Fruit fly (Drosophila melanogaster) whole organism, embryonic: ENCODE measurements around the gene Vha68-1.

Experiments
- Adf1 ChIP-seq: fragments of 200-800 bp; sonication (Bioruptor generic); IDR thresholded peaks from 2 replicates; pipeline ENCODE4 v1.3.6; 2022; ENCODE audit warnings: missing biosample characterization, missing genetic modification characterization
- BtbVII ChIP-seq: fragments of 200-800 bp; sonication (Bioruptor generic); optimal IDR thresholded peaks from 3 replicates; lab custom pipeline; 2017; ENCODE audit warnings: missing biosample characterization, mild to moderate bottlenecking, missing genetic modification characterization
- CG10366 ChIP-seq: fragments of 200-800 bp; sonication (Bioruptor generic); IDR thresholded peaks from 2 replicates; pipeline ENCODE4 v1.3.6; 2022; ENCODE audit warnings: missing biosample characterization, missing genetic modification characterization
- CG1233 ChIP-seq: fragments of 200-800 bp; sonication (Bioruptor generic); optimal IDR thresholded peaks from 4 replicates; lab custom pipeline; 2018; ENCODE audit warnings: missing biosample characterization, mild to moderate bottlenecking, missing genetic modification characterization
- CG12391 ChIP-seq: fragments of 200-800 bp; sonication (Bioruptor generic); optimal IDR thresholded peaks from 3 replicates; lab custom pipeline; 2018; ENCODE audit warnings: missing biosample characterization, mild to moderate bottlenecking, missing genetic modification characterization, moderate library complexity
- CG12659 ChIP-seq: fragments of 200-800 bp; sonication (Bioruptor generic); optimal IDR thresholded peaks from 3 replicates; lab custom pipeline; 2017; ENCODE audit warnings: mild to moderate bottlenecking, missing biosample characterization, missing genetic modification reagents, missing genetic modification characterization
- CG12769 ChIP-seq: fragments of 200-800 bp; sonication (Bioruptor generic); optimal IDR thresholded peaks from 2 replicates; lab custom pipeline; 2019; ENCODE audit warnings: missing biosample characterization, mild to moderate bottlenecking, missing genetic modification characterization, moderate library complexity
- CG13424 ChIP-seq: fragments of 200-800 bp; sonication (Bioruptor generic); optimal IDR thresholded peaks from 2 replicates; lab custom pipeline; 2019; ENCODE audit warnings: missing biosample characterization, mild to moderate bottlenecking, missing genetic modification characterization, moderate library complexity
- CG14050 ChIP-seq: fragments of 200-800 bp; sonication (Bioruptor generic); IDR thresholded peaks from 3 replicates; pipeline ENCODE4 v1.3.6; 2022; ENCODE audit warnings: missing biosample characterization, missing genetic modification characterization
- CG1602 ChIP-seq: fragments of 200-800 bp; sonication (Bioruptor generic); optimal IDR thresholded peaks from 3 replicates; lab custom pipeline; 2016; ENCODE audit warnings: missing biosample characterization, missing genetic modification characterization
- CG18262 ChIP-seq: fragments of 200-800 bp; optimal IDR thresholded peaks from 3 replicates; lab custom pipeline; 2019; ENCODE audit warnings: missing biosample characterization, mild to moderate bottlenecking, missing genetic modification characterization, moderate library complexity
- CG2120 ChIP-seq: fragments of 200-800 bp; sonication (Bioruptor generic); optimal IDR thresholded peaks from 3 replicates; lab custom pipeline; 2016; ENCODE audit warnings: missing biosample characterization, missing genetic modification characterization
- CG31388 ChIP-seq: fragments of 200-800 bp; sonication (Bioruptor generic); optimal IDR thresholded peaks from 2 replicates; lab custom pipeline; 2016; ENCODE audit warnings: missing biosample characterization, missing genetic modification characterization
- CG4328 ChIP-seq: fragments of 200-800 bp; sonication (Bioruptor generic); optimal IDR thresholded peaks from 3 replicates; lab custom pipeline; 2017; ENCODE audit warnings: missing biosample characterization, missing genetic modification reagents, missing genetic modification characterization
- CG4360 ChIP-seq: fragments of 200-800 bp; sonication (Bioruptor generic); IDR thresholded peaks from 2 replicates; pipeline ENCODE4 v1.3.6; 2022; ENCODE audit warnings: missing biosample characterization, missing genetic modification characterization
- CG4707 ChIP-seq: fragments of 200-800 bp; sonication (Bioruptor generic); optimal IDR thresholded peaks from 2 replicates; lab custom pipeline; 2018; ENCODE audit warnings: missing biosample characterization, mild to moderate bottlenecking, missing genetic modification characterization, moderate library complexity
- CG7271 ChIP-seq: fragments of 200-800 bp; sonication (Bioruptor generic); optimal IDR thresholded peaks from 2 replicates; lab custom pipeline; 2018; ENCODE audit warnings: missing biosample characterization, mild to moderate bottlenecking, missing genetic modification characterization, moderate library complexity
- CG7745 ChIP-seq: fragments of 200-800 bp; sonication (Bioruptor generic); optimal IDR thresholded peaks from 2 replicates; lab custom pipeline; 2018; ENCODE audit warnings: missing biosample characterization, mild to moderate bottlenecking, missing genetic modification characterization, moderate library complexity
- CG9609 ChIP-seq: fragments of 200-800 bp; sonication (Bioruptor generic); optimal IDR thresholded peaks from 3 replicates; lab custom pipeline; 2016; ENCODE audit warnings: missing biosample characterization, missing genetic modification characterization
- CrebB ChIP-seq: fragments of 200-800 bp; sonication (Bioruptor generic); optimal IDR thresholded peaks from 3 replicates; lab custom pipeline; 2018; ENCODE audit warnings: missing biosample characterization, mild to moderate bottlenecking, missing genetic modification characterization
- D ChIP-seq, 2 experiments: fragments of 200-800 bp in 1 of 2; fragments of >200 bp in 1 of 2; sonication (Bioruptor generic) in 1 of 2; optimal IDR thresholded peaks; 2 replicates in 1 of 2; 3 replicates in 1 of 2; lab custom pipeline; 2017; ENCODE audit warnings: mild to moderate bottlenecking in 1 of 2, missing biosample characterization in 1 of 2, missing genetic modification characterization in 1 of 2, missing genetic modification reagents in 1 of 2
- Dll ChIP-seq: fragments of 200-800 bp; sonication (Bioruptor generic); IDR thresholded peaks from 4 replicates; pipeline ENCODE4 v1.3.6; 2022; ENCODE audit warnings: missing biosample characterization, missing genetic modification characterization; ENCODE audit not compliant: partially characterized antibody
- H2.0 ChIP-seq: fragments of 200-800 bp; sonication (Bioruptor generic); IDR thresholded peaks from 2 replicates; pipeline ENCODE4 v1.3.6; 2022; ENCODE audit warnings: missing biosample characterization, missing genetic modification characterization
- Hey ChIP-seq: fragments of 200-800 bp; sonication (Bioruptor generic); optimal IDR thresholded peaks from 3 replicates; lab custom pipeline; 2018; ENCODE audit warnings: missing biosample characterization, mild to moderate bottlenecking, missing genetic modification characterization
- Lhr ChIP-seq: fragments of 200-800 bp; sonication (Bioruptor generic); optimal IDR thresholded peaks from 3 replicates; lab custom pipeline; 2017; ENCODE audit warnings: mild to moderate bottlenecking, missing biosample characterization, missing genetic modification reagents, missing genetic modification characterization
- Lim3 ChIP-seq: fragments of 200-800 bp; sonication (Bioruptor generic); IDR thresholded peaks from 2 replicates; pipeline ENCODE4 v1.3.6; 2022; ENCODE audit warnings: missing biosample characterization, missing genetic modification characterization
- MESR4 ChIP-seq: fragments of 200-800 bp; sonication (Bioruptor generic); optimal IDR thresholded peaks from 2 replicates; lab custom pipeline; 2018; ENCODE audit warnings: missing biosample characterization, mild to moderate bottlenecking, missing genetic modification characterization, moderate library complexity
- NFAT ChIP-seq: fragments of 200-800 bp; sonication (Bioruptor generic); IDR thresholded peaks from 2 replicates; pipeline ENCODE4 v1.3.6; 2022; ENCODE audit warnings: missing biosample characterization, missing genetic modification characterization
- Nf-YC ChIP-seq: fragments of 200-800 bp; optimal IDR thresholded peaks from 3 replicates; lab custom pipeline; 2019; ENCODE audit warnings: missing biosample characterization, mild to moderate bottlenecking, missing genetic modification characterization, moderate library complexity
- Poxn ChIP-seq: fragments of 200-800 bp; sonication (Bioruptor generic); IDR thresholded peaks from 2 replicates; pipeline ENCODE4 v1.3.6; 2022; ENCODE audit warnings: missing biosample characterization, missing genetic modification characterization
- Trl ChIP-seq, 3 experiments: fragments of >200 bp in 2 of 3; fragments of 200-800 bp in 1 of 3; sonication (Bioruptor generic) in 1 of 3; optimal IDR thresholded peaks; 2 replicates in 1 of 3; 3 replicates in 2 of 3; lab custom pipeline; 2016 to 2017; ENCODE audit warnings: missing biosample characterization in 1 of 3, missing genetic modification characterization in 1 of 3
- bcd ChIP-seq: fragments of 200-800 bp; sonication (Bioruptor generic); optimal IDR thresholded peaks from 2 replicates; lab custom pipeline; 2017; ENCODE audit warnings: missing biosample characterization, mild to moderate bottlenecking, missing genetic modification characterization
- eyg ChIP-seq: fragments of 200-800 bp; sonication (Bioruptor generic); optimal IDR thresholded peaks from 3 replicates; lab custom pipeline; 2016; ENCODE audit warnings: missing biosample characterization, missing genetic modification characterization
- fd3F ChIP-seq: fragments of 200-800 bp; sonication (Bioruptor generic); optimal IDR thresholded peaks from 2 replicates; lab custom pipeline; 2018; ENCODE audit warnings: missing biosample characterization, mild to moderate bottlenecking, missing genetic modification characterization, moderate library complexity
- fru ChIP-seq: fragments of >200 bp; optimal IDR thresholded peaks from 2 replicates; lab custom pipeline; 2017
- klu ChIP-seq: fragments of 200-800 bp; sonication (Bioruptor generic); IDR thresholded peaks from 2 replicates; pipeline ENCODE4 v1.3.6; 2022; ENCODE audit warnings: missing biosample characterization, missing genetic modification characterization
- mld ChIP-seq: fragments of 200-800 bp; sonication (Bioruptor generic); IDR thresholded peaks from 3 replicates; pipeline ENCODE4 v1.3.6; 2022; ENCODE audit warnings: missing biosample characterization, missing genetic modification characterization; ENCODE audit not compliant: partially characterized antibody
- nerfin-1 ChIP-seq: fragments of 200-800 bp; sonication (Bioruptor generic); optimal IDR thresholded peaks from 3 replicates; lab custom pipeline; 2019; ENCODE audit warnings: missing biosample characterization, mild to moderate bottlenecking, missing genetic modification characterization, moderate library complexity
- odd ChIP-seq: fragments of 200-800 bp; sonication (Bioruptor generic); optimal IDR thresholded peaks from 2 replicates; lab custom pipeline; 2017; ENCODE audit warnings: missing biosample characterization, mild to moderate bottlenecking, missing genetic modification characterization
- org-1 ChIP-seq: fragments of 200-800 bp; sonication (Bioruptor generic); optimal IDR thresholded peaks from 2 replicates; lab custom pipeline; 2017; ENCODE audit warnings: missing biosample characterization, missing genetic modification characterization
- ro ChIP-seq: fragments of 200-800 bp; sonication (Bioruptor generic); IDR thresholded peaks from 2 replicates; pipeline ENCODE4 v1.3.6; 2022; ENCODE audit warnings: missing biosample characterization, missing genetic modification characterization
- run ChIP-seq: fragments of 200-800 bp; sonication (Bioruptor generic); optimal IDR thresholded peaks from 3 replicates; lab custom pipeline; 2018; ENCODE audit warnings: missing biosample characterization, mild to moderate bottlenecking, missing genetic modification characterization
- schlank ChIP-seq: fragments of 200-800 bp; sonication (Bioruptor generic); optimal IDR thresholded peaks from 2 replicates; lab custom pipeline; 2018; ENCODE audit warnings: missing biosample characterization, mild to moderate bottlenecking, missing genetic modification characterization
- sna ChIP-seq: fragments of 200-800 bp; sonication (Bioruptor generic); IDR thresholded peaks from 2 replicates; pipeline ENCODE4 v1.3.6; 2022; ENCODE audit warnings: missing biosample characterization, missing genetic modification characterization; ENCODE audit not compliant: partially characterized antibody
- tgo ChIP-seq: fragments of 200-800 bp; sonication (Bioruptor generic); IDR thresholded peaks from 3 replicates; pipeline ENCODE4 v1.3.6; 2022; ENCODE audit warnings: missing biosample characterization, missing genetic modification characterization
- ttk ChIP-seq: fragments of 200-800 bp; sonication (Bioruptor generic); IDR thresholded peaks from 2 replicates; pipeline ENCODE4 v2.1.2; 2022; ENCODE audit warnings: missing biosample characterization, missing genetic modification characterization
- usp ChIP-seq: fragments of >200 bp; optimal IDR thresholded peaks from 2 replicates; lab custom pipeline; 2017; ENCODE audit warnings: missing biosample characterization, missing genetic modification characterization
- zen2 ChIP-seq: fragments of 200-800 bp; sonication (Bioruptor generic); IDR thresholded peaks from 3 replicates; pipeline ENCODE4 v1.3.6; 2022; ENCODE audit warnings: missing biosample characterization, missing genetic modification characterization; ENCODE audit not compliant: partially characterized antibody

Gene Vha68-1

dm6 chr2L:13004059-13004870, at the start of gene Vha68-1, which contains the start of gene mTor (continued):
- TF ChIP-seq CG1233 (peak; percentile 70), CG12391 (tag; lab: Kevin White, UChicago) (peak; percentile 88), CG4328 (GFP tag; lab: Kevin White, UChicago) (peak; percentile 45), Trl (optimal IDR thresholded peaks at IDR 0.05; lab: Kevin White, UChicago) (no peak), Trl (GFP tag; optimal IDR thresholded peaks at IDR 0.05; lab: Kevin White, UChicago) (peak; percentile 82), CG18262 (tag; lab: Kevin White, UChicago) (no peak), MESR4 (GFP tag; lab: Kevin White, UChicago) (peak; percentile 55), CG4360 (GFP tag; lab: Robert Waterston, UW) (no peak), Hey (no peak), D (optimal IDR thresholded peaks at IDR 0.05; lab: Kevin White, UChicago) (no peak), D (GFP tag; optimal IDR thresholded peaks at IDR 0.05; lab: Kevin White, UChicago) (peak; percentile 42), nerfin-1 (no peak), org-1 (no peak), CG9609 (GFP tag; lab: Kevin White, UChicago) (peak; percentile 73), odd (GFP tag; lab: Kevin White, UChicago) (no peak), Adf1 (peak; percentile 54), H2.0 (GFP tag; lab: Robert Waterston, UW) (peak; percentile 70), ro (0 out of 2 replicates have a peak, but pooled peaks have one; percentile 14), CG4707 (no peak), Lim3 (GFP tag; lab: Robert Waterston, UW) (no peak), NFAT (GFP tag; lab: Robert Waterston, UW) (peak; percentile 88), tgo (GFP tag; lab: Robert Waterston, UW) (peak; percentile 83), CG14050 (GFP tag; lab: Robert Waterston, UW) (peak; percentile 54; the same call in 2 of the 3 replicates), usp (no peak), CG10366 (GFP tag; lab: Robert Waterston, UW) (peak; percentile 80), fd3F (GFP tag; lab: Kevin White, UChicago) (peak; percentile 60), CG2120 (GFP tag; lab: Kevin White, UChicago) (peak; percentile 88), CG1602 (GFP tag; lab: Kevin White, UChicago) (peak; percentile 83), klu (GFP tag; lab: Robert Waterston, UW) (peak; percentile 76; the same call in 1 of the 2 replicates), eyg (GFP tag; lab: Kevin White, UChicago) (peak; percentile 31), Lhr (GFP tag; lab: Kevin White, UChicago) (peak; percentile 46), CG7745 (tag; lab: Kevin White, UChicago) (no peak), CG13424 (tag; lab: Kevin White, UChicago) (peak; percentile 78), zen2 (no peak; the same call in 2 of the 3 replicates), schlank (peak; percentile 9), Poxn (GFP tag; lab: Robert Waterston, UW) (no peak), BtbVII (GFP tag; lab: Kevin White, UChicago) (no peak), CG7271 (tag; lab: Kevin White, UChicago) (no peak), mld (GFP tag; lab: Robert Waterston, UW) (peak; percentile 47; the same call in 2 of the 3 replicates), CG31388 (GFP tag; lab: Kevin White, UChicago) (peak; percentile 28), bcd (GFP tag; lab: Kevin White, UChicago) (peak; percentile 83), Nf-YC (tag; lab: Kevin White, UChicago) (no peak), Dll (GFP tag; lab: Robert Waterston, UW) (peak; percentile 87), run (tag; lab: Kevin White, UChicago) (no peak), CG12659 (peak; percentile 82), fru (no peak), sna (GFP tag; lab: Robert Waterston, UW) (peak; percentile 81), CrebB (tag; lab: Kevin White, UChicago) (no peak), CG12769 (tag; lab: Kevin White, UChicago) (no peak), ttk (peak; percentile 59)
